Fruit fly (Drosophila melanogaster): ENCODE measurements around the gene IP3K2.

The IP3K2 gene

DNA sequence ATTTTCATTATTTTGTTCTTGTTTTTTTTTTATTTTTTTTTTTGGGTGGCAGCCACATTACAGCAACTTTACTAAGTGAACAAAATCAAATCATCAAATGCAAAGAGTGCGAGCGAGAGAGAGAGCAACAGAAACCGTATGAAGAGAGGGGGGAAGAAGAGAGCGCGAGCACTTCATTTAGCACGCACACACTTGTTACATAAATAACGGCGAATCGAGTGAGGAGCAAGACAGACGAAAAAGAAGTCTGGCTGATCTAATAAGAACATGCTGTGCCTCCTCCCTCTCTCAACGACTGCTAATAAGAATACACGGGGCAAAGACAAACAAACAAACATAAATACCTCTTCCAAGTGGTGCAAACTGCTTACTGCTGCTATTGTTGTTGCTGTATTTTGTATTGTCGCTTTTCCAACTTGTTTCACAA lies 18.9 kb upstream of the IP3K2 start (continued):
- peak; percentile 72 for TF ChIP-seq kah (GFP tag; optimal IDR thresholded peaks at IDR 0.05)
- peak; percentile 47 for TF ChIP-seq scrt (GFP tag; optimal IDR thresholded peaks at IDR 0.05)
- no peak for TF ChIP-seq MESR4 (GFP tag; optimal IDR thresholded peaks at IDR 0.05)
- no peak for TF ChIP-seq fd96Cb (tag; optimal IDR thresholded peaks at IDR 0.05)
- TF ChIP-seq Sry-β (GFP tag; optimal IDR thresholded peaks at IDR 0.05), result no peak
- peak; percentile 16 for TF ChIP-seq CG34376 (GFP tag; optimal IDR thresholded peaks at IDR 0.05)
- no peak for TF ChIP-seq wor (GFP tag; IDR thresholded peaks at IDR 0.05)
- TF ChIP-seq Sry-δ (GFP tag; optimal IDR thresholded peaks at IDR 0.05), result no peak
- TF ChIP-seq gfzf (GFP tag; optimal IDR thresholded peaks at IDR 0.05), result no peak
- no peak for TF ChIP-seq CTCF (GFP tag; optimal IDR thresholded peaks at IDR 0.05)
- TF ChIP-seq CG8388 (GFP tag; optimal IDR thresholded peaks at IDR 0.05), result no peak
- TF ChIP-seq CG3163 (GFP tag; optimal IDR thresholded peaks at IDR 0.05), result no peak
- TF ChIP-seq MBD-R2 (GFP tag; IDR thresholded peaks at IDR 0.05), result 0 out of 2 replicates have a peak, but pooled peaks have one; percentile 8
- peak; percentile 50 for TF ChIP-seq Med (GFP tag)
- no peak for TF ChIP-seq CG11695 (GFP tag; IDR thresholded peaks at IDR 0.05)
- TF ChIP-seq Camta (GFP tag; optimal IDR thresholded peaks at IDR 0.05), result no peak
- no peak for TF ChIP-seq caup (GFP tag; optimal IDR thresholded peaks at IDR 0.05; ENCODE audit: severe bottlenecking)
- TF ChIP-seq jigr1 (GFP tag; IDR thresholded peaks at IDR 0.05), result no peak
- no peak for TF ChIP-seq GATAe (GFP tag; conservative IDR thresholded peaks at IDR 0.05)
- no peak for TF ChIP-seq CG1832 (GFP tag; optimal IDR thresholded peaks at IDR 0.05)
- TF ChIP-seq nau (GFP tag; optimal IDR thresholded peaks at IDR 0.05), result no peak
- TF ChIP-seq lab (GFP tag; optimal IDR thresholded peaks at IDR 0.05), result peak; percentile 36
- TF ChIP-seq sqz (GFP tag; optimal IDR thresholded peaks at IDR 0.05), result no peak
- TF ChIP-seq H2.0 (GFP tag; IDR thresholded peaks at IDR 0.05), result no peak
- peak; percentile 65 to 86 for TF ChIP-seq Trl (optimal IDR thresholded peaks at IDR 0.05)
- no peak for TF ChIP-seq Trl (GFP tag; optimal IDR thresholded peaks at IDR 0.05)
- peak; percentile 47 for TF ChIP-seq p53 (GFP tag; optimal IDR thresholded peaks at IDR 0.05)
- no peak for TF ChIP-seq fu2 (GFP tag; optimal IDR thresholded peaks at IDR 0.05)
- no peak for TF ChIP-seq chm (GFP tag; IDR thresholded peaks at IDR 0.05)
- no peak for TF ChIP-seq CG8478 (optimal IDR thresholded peaks at IDR 0.05)
- no peak for TF ChIP-seq CG6272 (GFP tag; IDR thresholded peaks at IDR 0.05)
- peak; percentile 8 for TF ChIP-seq gem (tag; optimal IDR thresholded peaks at IDR 0.05)
- TF ChIP-seq klu (GFP tag; IDR thresholded peaks at IDR 0.05), result no peak
- peak in 1 of 2 experiments; percentile 94 for TF ChIP-seq Pdp1 (GFP tag; optimal IDR thresholded peaks at IDR 0.05)
- no peak for TF ChIP-seq CG12104 (GFP tag; optimal IDR thresholded peaks at IDR 0.05)
- no peak for TF ChIP-seq Atf3 (GFP tag; optimal IDR thresholded peaks at IDR 0.05)
- TF ChIP-seq ab (GFP tag; optimal IDR thresholded peaks at IDR 0.05), result no peak
- no peak for TF ChIP-seq TFAM (GFP tag; optimal IDR thresholded peaks at IDR 0.05)
- no peak for TF ChIP-seq eyg (GFP tag; optimal IDR thresholded peaks at IDR 0.05)
- no peak for TF ChIP-seq Ravus (GFP tag; IDR thresholded peaks at IDR 0.05)
- TF ChIP-seq CG18011 (GFP tag; optimal IDR thresholded peaks at IDR 0.05), result no peak
- TF ChIP-seq sens (GFP tag), result peak; percentile 68
- TF ChIP-seq CG12744 (GFP tag; optimal IDR thresholded peaks at IDR 0.05), result no peak
- TF ChIP-seq CG10274 (GFP tag; optimal IDR thresholded peaks at IDR 0.05), result no peak
- TF ChIP-seq chinmo (GFP tag; IDR thresholded peaks at IDR 0.05; ENCODE audit: partially characterized antibody), result 0 out of 4 replicates have a peak, but pooled peaks have one; percentile 56
- TF ChIP-seq HmgD (GFP tag; optimal IDR thresholded peaks at IDR 0.05), result no peak
- TF ChIP-seq gsb (GFP tag; IDR thresholded peaks at IDR 0.05), result no peak
- peak; percentile 75; the same call in 1 of the 2 replicates for TF ChIP-seq CG4360 (GFP tag; IDR thresholded peaks at IDR 0.05)
- no peak for TF ChIP-seq CG8290 (GFP tag; optimal IDR thresholded peaks at IDR 0.05)
- TF ChIP-seq CG8290 (tag; optimal IDR thresholded peaks at IDR 0.05), result peak in 1 of 2 experiments; percentile 10
- no peak for TF ChIP-seq CG4854 (GFP tag; optimal IDR thresholded peaks at IDR 0.05)
- no peak for TF ChIP-seq Gsc (GFP tag; IDR thresholded peaks at IDR 0.05)
- peak; percentile 64 for TF ChIP-seq psq (GFP tag; optimal IDR thresholded peaks at IDR 0.05)
- no peak for TF ChIP-seq CG9437 (GFP tag; optimal IDR thresholded peaks at IDR 0.05)

Data from whole organism, embryonic.